Worm (Caenorhabditis elegans): ENCODE measurements around the gene R07E3.1.

DNA sequence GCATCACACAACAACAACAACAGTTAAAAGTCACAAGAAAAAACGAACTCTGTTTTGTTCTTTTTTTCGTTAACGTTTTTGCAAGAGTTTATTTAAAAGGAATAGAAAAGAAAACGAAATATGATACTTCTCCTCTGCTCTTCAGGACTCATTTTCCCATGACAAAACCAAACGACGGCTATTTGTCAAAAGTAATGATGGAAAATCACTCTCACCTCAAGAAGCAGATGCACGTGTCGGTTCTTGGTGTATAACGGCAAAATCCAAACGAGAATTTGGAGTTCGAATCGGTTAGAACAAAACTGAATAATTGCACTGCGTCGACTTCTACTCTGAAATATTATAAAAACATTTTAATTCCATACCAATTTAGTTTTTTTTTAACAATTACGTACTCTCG lies 36.0 kb upstream of the R07E3.1 start:
- no peak for TF ChIP-seq nhr-237 (tag; optimal IDR thresholded peaks at IDR 0.05)
- no peak for TF ChIP-seq skn-1 (tag; optimal IDR thresholded peaks at IDR 0.05)
- no peak for TF ChIP-seq ztf-11 (tag; optimal IDR thresholded peaks at IDR 0.05)
- no peak for TF ChIP-seq nhr-19 (GFP tag; conservative IDR thresholded peaks at IDR 0.05)
- TF ChIP-seq sox-4 (tag; optimal IDR thresholded peaks at IDR 0.05): no peak
- TF ChIP-seq C16A3.4 (tag; optimal IDR thresholded peaks at IDR 0.05): no peak
- TF ChIP-seq ama-1 (optimal IDR thresholded peaks at IDR 0.05): no peak
- TF ChIP-seq zag-1 (tag; optimal IDR thresholded peaks at IDR 0.05): no peak
- no peak for TF ChIP-seq pag-3 (tag; optimal IDR thresholded peaks at IDR 0.05; ENCODE audit: borderline replicate concordance, insufficient read depth)
- TF ChIP-seq ets-5 (GFP tag; IDR thresholded peaks at IDR 0.05): no peak
- TF ChIP-seq nhr-12 (tag; optimal IDR thresholded peaks at IDR 0.05): no peak
- TF ChIP-seq ceh-63 (GFP tag; optimal IDR thresholded peaks at IDR 0.05): no peak
- TF ChIP-seq lir-3 (tag; optimal IDR thresholded peaks at IDR 0.05; ENCODE audit: poor library complexity): no peak
